Fruit fly (Drosophila melanogaster) whole organism, prepupa: Measurements from ENCODE around the gene CG13599.
A peak's percentile ranks its signal among the peaks of the same experiment; 100 is the strongest.

Source experiments
- CG10669 ChIP-seq: fragments of 200-800 bp; sonication (Bioruptor generic); optimal IDR thresholded peaks from 3 replicates; lab custom pipeline; 2018; ENCODE audit warnings: missing biosample characterization, mild to moderate bottlenecking, missing genetic modification characterization, moderate library complexity
- CG8632 ChIP-seq: fragments of 200-800 bp; sonication (Bioruptor generic); optimal IDR thresholded peaks from 3 replicates; lab custom pipeline; 2016; ENCODE audit warnings: missing biosample characterization, missing genetic modification characterization
- eg ChIP-seq: fragments of 200-800 bp; sonication (Bioruptor generic); IDR thresholded peaks from 3 replicates; pipeline ENCODE4 v1.3.6; 2022; ENCODE audit warnings: missing biosample characterization, missing genetic modification characterization

DNA sequence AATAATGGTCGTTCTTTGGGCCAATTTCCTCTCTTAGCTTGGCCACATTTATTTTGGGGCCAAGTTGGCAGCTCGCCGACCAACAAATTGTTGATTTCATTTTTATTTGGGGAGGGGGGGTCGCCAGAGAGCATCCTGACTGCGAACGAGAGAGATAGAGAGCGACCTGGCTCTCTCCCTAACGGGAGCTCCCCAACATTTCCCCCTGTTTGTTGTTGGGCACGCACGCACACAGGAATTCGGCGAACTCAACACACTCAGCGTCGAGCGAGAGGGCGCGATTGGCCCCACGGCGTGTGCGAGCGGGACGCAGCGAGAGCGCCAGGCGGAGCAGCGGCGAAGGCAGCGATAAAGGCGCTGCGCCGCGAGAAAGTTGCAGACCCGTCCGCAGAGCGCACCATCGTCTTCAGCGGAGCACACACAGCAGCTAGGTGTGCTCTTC lies 31.4 kb downstream of the CG13599 start, which contains the start of gene CG31140:
- TF ChIP-seq CG10669 (no peak), CG8632 (GFP tag; lab: Kevin White, UChicago) (no peak), eg (peak; percentile 48; the same call in 2 of the 3 replicates)
